Fruit fly (Drosophila melanogaster) S2 (cell line): ENCODE results near the gene ND-20.

ENCODE experiments used
- CG8478 ChIP-seq: fragments of >200 bp; optimal IDR thresholded peaks from 2 replicates; lab custom pipeline; 2018
- CTCF ChIP-seq, 2 experiments: fragments of >200 bp; optimal IDR thresholded peaks; 2 replicates each; lab custom pipeline; 2018

- no peak for TF ChIP-seq CTCF (optimal IDR thresholded peaks at IDR 0.05; lab: Kevin White, UChicago)
- TF ChIP-seq CG8478 (lab: Kevin White, UChicago) = no peak
These were observed 41.8 kb downstream of the ND-20 start, which contains the start of gene Rrp47 for dm6 chrX:15944735-15945323.
